Fruit fly (Drosophila melanogaster) whole organism, embryonic: Measurements from ENCODE around the gene CG10226.
A peak's percentile ranks its signal among the peaks of the same experiment; 100 is the strongest.

ENCODE experiments used
- Ada2b ChIP-seq: fragments of 200-800 bp; sonication (Bioruptor generic); IDR thresholded peaks from 2 replicates; pipeline ENCODE4 v1.3.6; 2022; ENCODE audit warnings: missing biosample characterization, missing genetic modification characterization
- C15 ChIP-seq: fragments of 200-800 bp; sonication (Bioruptor generic); IDR thresholded peaks from 3 replicates; pipeline ENCODE4 v1.3.6; 2022; ENCODE audit warnings: missing biosample characterization, missing genetic modification characterization
- CG10267 ChIP-seq: fragments of 200-800 bp; sonication (Bioruptor generic); optimal IDR thresholded peaks from 2 replicates; lab custom pipeline; 2018; ENCODE audit warnings: missing biosample characterization, mild to moderate bottlenecking, missing genetic modification characterization, moderate library complexity
- CG10431 ChIP-seq: fragments of 200-800 bp; sonication (Bioruptor generic); optimal IDR thresholded peaks from 3 replicates; lab custom pipeline; 2018; ENCODE audit warnings: missing biosample characterization, mild to moderate bottlenecking, missing genetic modification characterization
- CG11093 ChIP-seq: fragments of 200-800 bp; sonication (Bioruptor generic); IDR thresholded peaks from 3 replicates; pipeline ENCODE4 v1.3.6; 2022; ENCODE audit warnings: missing biosample characterization, missing genetic modification characterization
- CG11504 ChIP-seq: fragments of 200-800 bp; sonication (Bioruptor generic); optimal IDR thresholded peaks from 3 replicates; lab custom pipeline; 2019; ENCODE audit warnings: missing biosample characterization, mild to moderate bottlenecking, missing genetic modification characterization, moderate library complexity
- CG12071 ChIP-seq: fragments of 200-800 bp; sonication (Bioruptor generic); optimal IDR thresholded peaks from 3 replicates; lab custom pipeline; 2018; ENCODE audit warnings: missing biosample characterization, mild to moderate bottlenecking, missing genetic modification characterization
- CG12769 ChIP-seq: fragments of 200-800 bp; sonication (Bioruptor generic); optimal IDR thresholded peaks from 2 replicates; lab custom pipeline; 2019; ENCODE audit warnings: missing biosample characterization, mild to moderate bottlenecking, missing genetic modification characterization, moderate library complexity
- CG13775 ChIP-seq: fragments of 200-800 bp; sonication (Bioruptor generic); optimal IDR thresholded peaks from 3 replicates; lab custom pipeline; 2017; ENCODE audit warnings: missing biosample characterization, mild to moderate bottlenecking, missing genetic modification characterization
- CG13894 ChIP-seq: fragments of 200-800 bp; sonication (Bioruptor generic); optimal IDR thresholded peaks from 3 replicates; lab custom pipeline; 2018; ENCODE audit warnings: missing biosample characterization, mild to moderate bottlenecking, missing genetic modification characterization, moderate library complexity
- CG14965 ChIP-seq: fragments of 200-800 bp; sonication (Bioruptor generic); optimal IDR thresholded peaks from 2 replicates; lab custom pipeline; 2016; ENCODE audit warnings: missing biosample characterization, missing genetic modification characterization, borderline replicate concordance
- CG32772 ChIP-seq: fragments of 200-800 bp; sonication (Bioruptor generic); IDR thresholded peaks from 2 replicates; pipeline ENCODE4 v1.3.6; 2022; ENCODE audit warnings: missing biosample characterization, missing genetic modification characterization
- CG33213 ChIP-seq: fragments of 200-800 bp; sonication (Bioruptor generic); optimal IDR thresholded peaks from 3 replicates; lab custom pipeline; 2016; ENCODE audit warnings: missing biosample characterization, missing genetic modification characterization
- CG3995 ChIP-seq: fragments of 200-800 bp; sonication (Bioruptor generic); optimal IDR thresholded peaks from 3 replicates; lab custom pipeline; 2016; ENCODE audit warnings: missing biosample characterization, missing genetic modification characterization
- CG42726 ChIP-seq: fragments of 200-800 bp; sonication (Bioruptor generic); IDR thresholded peaks from 2 replicates; pipeline ENCODE4 v1.3.6; 2022; ENCODE audit warnings: missing biosample characterization, missing genetic modification characterization; ENCODE audit not compliant: partially characterized antibody
- CG4730 ChIP-seq: fragments of 200-800 bp; sonication (Bioruptor generic); IDR thresholded peaks from 2 replicates; pipeline ENCODE4 v1.3.6; 2022; ENCODE audit warnings: missing biosample characterization, missing genetic modification characterization
- CG7271 ChIP-seq: fragments of 200-800 bp; sonication (Bioruptor generic); optimal IDR thresholded peaks from 2 replicates; lab custom pipeline; 2018; ENCODE audit warnings: missing biosample characterization, mild to moderate bottlenecking, missing genetic modification characterization, moderate library complexity
- CG7357 ChIP-seq: fragments of 200-800 bp; sonication (Bioruptor generic); IDR thresholded peaks from 3 replicates; pipeline ENCODE4 v1.3.6; 2022; ENCODE audit warnings: missing biosample characterization, missing genetic modification characterization
- CG7372 ChIP-seq: fragments of 200-800 bp; sonication (Bioruptor generic); IDR thresholded peaks from 2 replicates; pipeline ENCODE4 v1.3.6; 2022; ENCODE audit warnings: missing biosample characterization, missing genetic modification characterization
- CG8924 ChIP-seq: fragments of 200-800 bp; optimal IDR thresholded peaks from 3 replicates; lab custom pipeline; 2019; ENCODE audit warnings: missing biosample characterization, mild to moderate bottlenecking, missing genetic modification characterization, moderate library complexity
- CHES-1-like ChIP-seq: fragments of 200-800 bp; sonication (Bioruptor generic); optimal IDR thresholded peaks from 2 replicates; lab custom pipeline; 2016; ENCODE audit warnings: missing biosample characterization, missing genetic modification characterization
- D19A ChIP-seq: fragments of 200-800 bp; optimal IDR thresholded peaks from 3 replicates; lab custom pipeline; 2019; ENCODE audit warnings: missing biosample characterization, mild to moderate bottlenecking, missing genetic modification characterization, moderate library complexity
- Doc2 ChIP-seq: fragments of 200-800 bp; sonication (Bioruptor generic); IDR thresholded peaks from 2 replicates; pipeline ENCODE4 v1.3.6; 2022; ENCODE audit warnings: missing biosample characterization, missing genetic modification characterization
- Hr78 ChIP-seq, 2 experiments: fragments of 200-800 bp in 1 of 2; fragments of >200 bp in 1 of 2; sonication (Bioruptor generic) in 1 of 2; optimal IDR thresholded peaks; 2 replicates each; lab custom pipeline; 2017 to 2019; ENCODE audit warnings: missing biosample characterization in 2 of 2, missing genetic modification characterization in 2 of 2, mild to moderate bottlenecking in 1 of 2, moderate library complexity in 1 of 2
- Hsf ChIP-seq: fragments of 200-800 bp; sonication (Bioruptor generic); optimal IDR thresholded peaks from 3 replicates; lab custom pipeline; 2016; ENCODE audit warnings: missing biosample characterization, missing genetic modification characterization
- Jarid2 ChIP-seq: fragments of 200-800 bp; sonication (Bioruptor generic); optimal IDR thresholded peaks from 3 replicates; lab custom pipeline; 2017; ENCODE audit warnings: mild to moderate bottlenecking, missing biosample characterization, missing genetic modification reagents, missing genetic modification characterization
- Med ChIP-seq: fragments of 200-800 bp; sonication (Bioruptor generic); peaks from one replicate; lab custom pipeline; 2016; ENCODE audit warnings: missing biosample characterization, missing genetic modification characterization, mild to moderate bottlenecking, inconsistent platforms, moderate library complexity
- NC2α ChIP-seq: fragments of 200-800 bp; sonication (Bioruptor generic); optimal IDR thresholded peaks from 2 replicates; lab custom pipeline; 2016; ENCODE audit warnings: missing biosample characterization, missing genetic modification characterization
- Nf-YA ChIP-seq: fragments of 200-800 bp; sonication (Bioruptor generic); IDR thresholded peaks from 2 replicates; pipeline ENCODE4 v1.3.6; 2022; ENCODE audit warnings: missing biosample characterization, missing genetic modification characterization
- Nf-YB ChIP-seq: fragments of 200-800 bp; sonication (Bioruptor generic); optimal IDR thresholded peaks from 3 replicates; lab custom pipeline; 2019; ENCODE audit warnings: missing biosample characterization, mild to moderate bottlenecking, missing genetic modification characterization, moderate library complexity
- Sry-β ChIP-seq: fragments of 200-800 bp; sonication (Bioruptor generic); optimal IDR thresholded peaks from 2 replicates; lab custom pipeline; 2018; ENCODE audit warnings: missing biosample characterization, mild to moderate bottlenecking, missing genetic modification characterization, moderate library complexity
- al ChIP-seq: fragments of 200-800 bp; sonication (Bioruptor generic); IDR thresholded peaks from 2 replicates; pipeline ENCODE4 v1.3.6; 2022; ENCODE audit warnings: missing biosample characterization, missing genetic modification characterization
- aop ChIP-seq: fragments of 200-800 bp; sonication (Bioruptor generic); IDR thresholded peaks from 2 replicates; pipeline ENCODE4 v1.3.6; 2022; ENCODE audit warnings: missing biosample characterization, missing genetic modification characterization
- ewg ChIP-seq: fragments of 200-800 bp; sonication (Bioruptor generic); optimal IDR thresholded peaks from 3 replicates; lab custom pipeline; 2017; ENCODE audit warnings: mild to moderate bottlenecking, missing biosample characterization, missing genetic modification reagents, missing genetic modification characterization
- fd102C ChIP-seq: fragments of 200-800 bp; sonication (Bioruptor generic); optimal IDR thresholded peaks from 2 replicates; lab custom pipeline; 2018; ENCODE audit warnings: missing biosample characterization, mild to moderate bottlenecking, missing genetic modification characterization, moderate library complexity
- gem ChIP-seq: fragments of 200-800 bp; sonication (Bioruptor generic); optimal IDR thresholded peaks from 2 replicates; lab custom pipeline; 2019; ENCODE audit warnings: missing biosample characterization, mild to moderate bottlenecking, missing genetic modification characterization, moderate library complexity
- h ChIP-seq: fragments of >200 bp; optimal IDR thresholded peaks from 2 replicates; lab custom pipeline; 2017
- klu ChIP-seq: fragments of 200-800 bp; sonication (Bioruptor generic); IDR thresholded peaks from 2 replicates; pipeline ENCODE4 v1.3.6; 2022; ENCODE audit warnings: missing biosample characterization, missing genetic modification characterization
- knrl ChIP-seq: fragments of 200-800 bp; sonication (Bioruptor generic); IDR thresholded peaks from 3 replicates; pipeline ENCODE4 v1.3.6; 2022; ENCODE audit warnings: missing biosample characterization, missing genetic modification characterization; ENCODE audit not compliant: partially characterized antibody
- lov ChIP-seq, 2 experiments: fragments of 200-800 bp in 1 of 2; fragments of >200 bp in 1 of 2; sonication (Bioruptor generic) in 1 of 2; IDR thresholded peaks in 1 of 2; optimal IDR thresholded peaks in 1 of 2; 2 replicates in 1 of 2; 3 replicates in 1 of 2; pipeline versions ENCODE4 v1.3.6 to Lab custom; 2017 to 2022; ENCODE audit warnings: missing biosample characterization in 1 of 2, missing genetic modification characterization in 1 of 2
- mam ChIP-seq: fragments of 200-800 bp; sonication (Bioruptor generic); optimal IDR thresholded peaks from 3 replicates; lab custom pipeline; 2016; ENCODE audit warnings: missing biosample characterization, missing genetic modification characterization
- nmo ChIP-seq: fragments of 200-800 bp; sonication (Bioruptor generic); optimal IDR thresholded peaks from 2 replicates; lab custom pipeline; 2018; ENCODE audit warnings: missing biosample characterization, mild to moderate bottlenecking, missing genetic modification characterization, moderate library complexity
- oc ChIP-seq: fragments of 200-800 bp; sonication (Bioruptor generic); optimal IDR thresholded peaks from 2 replicates; lab custom pipeline; 2018; ENCODE audit warnings: missing biosample characterization, mild to moderate bottlenecking, missing genetic modification characterization, moderate library complexity
- org-1 ChIP-seq: fragments of 200-800 bp; sonication (Bioruptor generic); optimal IDR thresholded peaks from 2 replicates; lab custom pipeline; 2017; ENCODE audit warnings: missing biosample characterization, missing genetic modification characterization
- pros ChIP-seq: fragments of 200-800 bp; sonication (Bioruptor generic); optimal IDR thresholded peaks from 3 replicates; lab custom pipeline; 2019; ENCODE audit warnings: missing biosample characterization, mild to moderate bottlenecking, missing genetic modification characterization, moderate library complexity
- slbo ChIP-seq: fragments of 200-800 bp; sonication (Bioruptor generic); IDR thresholded peaks from 2 replicates; pipeline ENCODE4 v1.3.6; 2022; ENCODE audit warnings: missing biosample characterization, missing genetic modification characterization
- tgo ChIP-seq: fragments of 200-800 bp; sonication (Bioruptor generic); IDR thresholded peaks from 3 replicates; pipeline ENCODE4 v1.3.6; 2022; ENCODE audit warnings: missing biosample characterization, missing genetic modification characterization
- vfl ChIP-seq: fragments of 200-800 bp; sonication (Bioruptor generic); optimal IDR thresholded peaks from 2 replicates; lab custom pipeline; 2016; ENCODE audit warnings: missing biosample characterization, missing genetic modification characterization
- zfh1 ChIP-seq: fragments of 200-800 bp; sonication (Bioruptor generic); IDR thresholded peaks from 3 replicates; pipeline ENCODE4 v1.3.6; 2022; ENCODE audit warnings: missing biosample characterization, missing genetic modification characterization

CG10226 gene

dm6 chr3L:6184884-6185438, 54.9 kb downstream of the CG10226 start, which contains the start of the genes D19B and CG43293 (continued):
- TF ChIP-seq Med (GFP tag; lab: Kevin White, UChicago) (peak; percentile 99), CG13894 (peak; percentile 84), aop (GFP tag; lab: Robert Waterston, UW) (peak; percentile 77), Ada2b (GFP tag; lab: Robert Waterston, UW) (peak; percentile 90), Nf-YA (GFP tag; lab: Robert Waterston, UW) (peak; percentile 70), C15 (GFP tag; lab: Robert Waterston, UW) (peak; percentile 89), CG12071 (GFP tag; lab: Kevin White, UChicago) (peak; percentile 88), Hsf (GFP tag; lab: Kevin White, UChicago) (peak; percentile 86), Jarid2 (GFP tag; lab: Kevin White, UChicago) (peak; percentile 70), CG32772 (GFP tag; lab: Robert Waterston, UW) (peak; percentile 85), mam (peak; percentile 94), CG3995 (GFP tag; lab: Kevin White, UChicago) (peak; percentile 33), CG12769 (tag; lab: Kevin White, UChicago) (no peak), CG10267 (tag; lab: Kevin White, UChicago) (peak; percentile 82), gem (tag; lab: Kevin White, UChicago) (peak; percentile 90), vfl (GFP tag; lab: Kevin White, UChicago) (peak; percentile 87), Hr78 (GFP tag; optimal IDR thresholded peaks at IDR 0.05; lab: Kevin White, UChicago) (no peak), CG14965 (GFP tag; lab: Kevin White, UChicago) (no peak), ewg (GFP tag; lab: Kevin White, UChicago) (peak; percentile 90), CG42726 (no peak), klu (GFP tag; lab: Robert Waterston, UW) (peak; percentile 92), CG11504 (peak; percentile 87), al (peak; percentile 83), zfh1 (GFP tag; lab: Robert Waterston, UW) (peak; percentile 93), CHES-1-like (peak; percentile 92), Sry-β (GFP tag; lab: Kevin White, UChicago) (peak; percentile 84), D19A (tag; lab: Kevin White, UChicago) (peak; percentile 94), CG7271 (tag; lab: Kevin White, UChicago) (no peak), oc (tag; lab: Kevin White, UChicago) (peak; percentile 83), CG4730 (GFP tag; lab: Robert Waterston, UW) (peak; percentile 86), lov (optimal IDR thresholded peaks at IDR 0.05; lab: Kevin White, UChicago) (no peak), lov (GFP tag; IDR thresholded peaks at IDR 0.05; lab: Robert Waterston, UW) (peak; percentile 71; the same call in 2 of the 3 replicates), CG33213 (GFP tag; lab: Kevin White, UChicago) (peak; percentile 81), CG11093 (GFP tag; lab: Robert Waterston, UW) (peak; percentile 82; the same call in 2 of the 3 replicates), Doc2 (no peak), Nf-YB (GFP tag; lab: Kevin White, UChicago) (peak; percentile 69), slbo (GFP tag; lab: Robert Waterston, UW) (peak; percentile 97), knrl (GFP tag; lab: Robert Waterston, UW) (peak; percentile 49), fd102C (peak; percentile 12), NC2α (peak; percentile 45), h (no peak), CG8924 (tag; lab: Kevin White, UChicago) (peak; percentile 90), CG7372 (GFP tag; lab: Robert Waterston, UW) (peak; percentile 73), tgo (peak; percentile 92), CG7357 (GFP tag; lab: Robert Waterston, UW) (peak; percentile 54; the same call in 1 of the 3 replicates), CG10431 (GFP tag; lab: Kevin White, UChicago) (peak; percentile 56), org-1 (GFP tag; lab: Kevin White, UChicago) (peak; percentile 63), pros (no peak), nmo (GFP tag; lab: Kevin White, UChicago) (peak; percentile 78), CG13775 (peak; percentile 89)
